Fruit fly (Drosophila melanogaster): ENCODE measurements around the gene RagA-B.

RagA-B gene

dm6 chr3R:8954515-8955358 lies 29.4 kb downstream of the RagA-B start (continued):
- TF ChIP-seq seq (GFP tag; IDR thresholded peaks at IDR 0.05) (no peak), gce (GFP tag; IDR thresholded peaks at IDR 0.05) (no peak), Ssrp (tag; optimal IDR thresholded peaks at IDR 0.05) (peak; percentile 75), Sry-β (GFP tag; optimal IDR thresholded peaks at IDR 0.05) (no peak), Aef1 (GFP tag; IDR thresholded peaks at IDR 0.05) (no peak), CG12219 (GFP tag; optimal IDR thresholded peaks at IDR 0.05) (no peak), MTF-1 (GFP tag; optimal IDR thresholded peaks at IDR 0.05; ENCODE audit: borderline replicate concordance) (no peak), CG17829 (tag; optimal IDR thresholded peaks at IDR 0.05) (peak; percentile 84), CG31224 (GFP tag; IDR thresholded peaks at IDR 0.05) (no peak), mam (GFP tag; optimal IDR thresholded peaks at IDR 0.05) (no peak), HmgZ (tag; optimal IDR thresholded peaks at IDR 0.05) (no peak), zfh2 (GFP tag; optimal IDR thresholded peaks at IDR 0.05) (no peak), CG10654 (GFP tag; optimal IDR thresholded peaks at IDR 0.05) (peak; percentile 36), CG10147 (GFP tag; optimal IDR thresholded peaks at IDR 0.05) (no peak), CG2199 (GFP tag; IDR thresholded peaks at IDR 0.05) (no peak), Sox100B (GFP tag; optimal IDR thresholded peaks at IDR 0.05) (peak; percentile 79), CG14667 (GFP tag; IDR thresholded peaks at IDR 0.05) (no peak), zfh1 (GFP tag; IDR thresholded peaks at IDR 0.05) (no peak), CG6654 (GFP tag; optimal IDR thresholded peaks at IDR 0.05) (no peak), CG11398 (GFP tag; optimal IDR thresholded peaks at IDR 0.05) (no peak), sima (GFP tag; optimal IDR thresholded peaks at IDR 0.05) (no peak), Dip3 (GFP tag; optimal IDR thresholded peaks at IDR 0.05) (no peak), knrl (GFP tag; IDR thresholded peaks at IDR 0.05; ENCODE audit: partially characterized antibody) (no peak), cg (GFP tag; optimal IDR thresholded peaks at IDR 0.05) (no peak), CG8944 (GFP tag; optimal IDR thresholded peaks at IDR 0.05) (no peak), CG1024 (GFP tag; IDR thresholded peaks at IDR 0.05) (no peak), Myb (GFP tag; optimal IDR thresholded peaks at IDR 0.05) (no peak), CG9609 (GFP tag; optimal IDR thresholded peaks at IDR 0.05) (no peak), Bgb (GFP tag; IDR thresholded peaks at IDR 0.05; ENCODE audit: partially characterized antibody) (no peak), CG6175 (GFP tag; IDR thresholded peaks at IDR 0.05) (no peak), CG4854 (GFP tag; optimal IDR thresholded peaks at IDR 0.05) (no peak), grau (tag; optimal IDR thresholded peaks at IDR 0.05) (peak; percentile 70), br (optimal IDR thresholded peaks at IDR 0.05) (no peak), pita (GFP tag; optimal IDR thresholded peaks at IDR 0.05) (no peak), CG3838 (GFP tag; optimal IDR thresholded peaks at IDR 0.05) (no peak), CG1647 (GFP tag; optimal IDR thresholded peaks at IDR 0.05) (no peak), H15 (GFP tag; IDR thresholded peaks at IDR 0.05) (no peak), Atf-2 (GFP tag; optimal IDR thresholded peaks at IDR 0.05) (no peak), tin (GFP tag; optimal IDR thresholded peaks at IDR 0.05) (peak; percentile 12), CkIIα-i1 (GFP tag; IDR thresholded peaks at IDR 0.05) (no peak), ranshi (GFP tag; IDR thresholded peaks at IDR 0.05) (no peak), NFAT (GFP tag; IDR thresholded peaks at IDR 0.05) (no peak), CG3407 (GFP tag; optimal IDR thresholded peaks at IDR 0.05) (peak; percentile 47), CG6765 (GFP tag; optimal IDR thresholded peaks at IDR 0.05) (no peak), Dfd (GFP tag; optimal IDR thresholded peaks at IDR 0.05) (no peak), CG8089 (GFP tag; optimal IDR thresholded peaks at IDR 0.05) (no peak), CG4707 (GFP tag; optimal IDR thresholded peaks at IDR 0.05) (peak; percentile 2), CG11085 (GFP tag; IDR thresholded peaks at IDR 0.05) (no peak), CG2889 (GFP tag; IDR thresholded peaks at IDR 0.05) (no peak), CG4730 (GFP tag; IDR thresholded peaks at IDR 0.05) (no peak), CG5953 (GFP tag; IDR thresholded peaks at IDR 0.05) (no peak), hth (optimal IDR thresholded peaks at IDR 0.05) (no peak)
